Fruit fly (Drosophila melanogaster): Measurements from ENCODE around the gene Tsp26A.

The Tsp26A gene

DNA sequence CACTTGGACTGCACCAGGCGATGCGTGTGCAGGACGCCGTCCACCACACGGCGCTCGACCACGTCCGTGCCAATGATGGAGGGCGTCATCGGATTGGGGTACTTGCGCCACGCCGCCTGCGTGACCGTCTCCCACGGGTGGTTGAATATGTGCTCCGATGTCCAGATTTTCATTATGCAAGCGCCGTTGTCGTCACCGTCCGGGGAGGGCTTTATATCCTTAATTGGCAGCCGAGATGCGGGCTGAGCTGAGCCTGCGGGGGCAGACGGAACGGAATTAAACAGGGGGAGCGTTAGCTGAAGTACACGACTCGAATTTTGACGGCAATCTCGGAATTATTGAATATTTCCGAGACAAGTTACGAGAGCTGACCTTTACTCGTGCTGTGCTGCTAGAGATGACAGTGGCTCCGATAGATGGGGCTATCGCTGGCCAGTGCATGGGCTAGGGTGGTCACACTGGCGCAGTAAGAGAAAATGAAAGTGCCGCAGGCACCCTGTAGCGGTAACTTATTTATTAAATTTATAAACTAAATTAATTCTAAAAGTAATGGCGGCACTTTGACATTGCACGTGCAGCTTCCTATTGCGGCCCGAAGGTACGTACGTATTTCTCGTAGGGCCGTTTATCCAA is 47.6 kb downstream of the Tsp26A start, which contains the start of gene IPIP (continued):
- no peak for TF ChIP-seq CG11696 (GFP tag; IDR thresholded peaks at IDR 0.05)
- no peak for TF ChIP-seq salm (tag; optimal IDR thresholded peaks at IDR 0.05)
- no peak for TF ChIP-seq CG1792 (GFP tag; optimal IDR thresholded peaks at IDR 0.05)
- no peak for TF ChIP-seq CG3838 (GFP tag; optimal IDR thresholded peaks at IDR 0.05)
- no peak for TF ChIP-seq Mes4 (GFP tag; optimal IDR thresholded peaks at IDR 0.05)
- TF ChIP-seq grau (tag; optimal IDR thresholded peaks at IDR 0.05): peak; percentile 2
- TF ChIP-seq E2f2 (GFP tag; IDR thresholded peaks at IDR 0.05): peak; percentile 39; the same call in 1 of the 2 replicates
- TF ChIP-seq Bgb (GFP tag; IDR thresholded peaks at IDR 0.05; ENCODE audit: partially characterized antibody): peak; percentile 91
- TF ChIP-seq CG5953 (GFP tag; IDR thresholded peaks at IDR 0.05): no peak
- TF ChIP-seq Doc2 (GFP tag; IDR thresholded peaks at IDR 0.05): no peak
- no peak for TF ChIP-seq CG4360 (GFP tag; IDR thresholded peaks at IDR 0.05)
- TF ChIP-seq CG1603 (tag; optimal IDR thresholded peaks at IDR 0.05): peak; percentile 66
- peak; percentile 44; the same call in 2 of the 3 replicates for TF ChIP-seq so (GFP tag; IDR thresholded peaks at IDR 0.05)
- no peak for TF ChIP-seq gsb (GFP tag; IDR thresholded peaks at IDR 0.05)
- no peak for TF ChIP-seq CG17568 (GFP tag; optimal IDR thresholded peaks at IDR 0.05)
- TF ChIP-seq tin (GFP tag; optimal IDR thresholded peaks at IDR 0.05): no peak
- TF ChIP-seq Camta (GFP tag; optimal IDR thresholded peaks at IDR 0.05): no peak
- peak; percentile 82 for TF ChIP-seq CG7963 (GFP tag; IDR thresholded peaks at IDR 0.05; ENCODE audit: partially characterized antibody)
- TF ChIP-seq emc (GFP tag; optimal IDR thresholded peaks at IDR 0.05): no peak
- no peak for TF ChIP-seq esg (GFP tag; conservative IDR thresholded peaks at IDR 0.05)
- no peak for TF ChIP-seq usp (GFP tag; optimal IDR thresholded peaks at IDR 0.05)
- peak; percentile 29; the same call in 1 of the 3 replicates for TF ChIP-seq tgo (GFP tag; IDR thresholded peaks at IDR 0.05)
- peak; percentile 63 for TF ChIP-seq nerfin-2 (GFP tag; IDR thresholded peaks at IDR 0.05; ENCODE audit: partially characterized antibody)
- TF ChIP-seq CG1602 (GFP tag; optimal IDR thresholded peaks at IDR 0.05): no peak
- TF ChIP-seq CG15073 (GFP tag; optimal IDR thresholded peaks at IDR 0.05): no peak
- TF ChIP-seq btn (GFP tag; optimal IDR thresholded peaks at IDR 0.05): no peak
- TF ChIP-seq Mad (GFP tag; optimal IDR thresholded peaks at IDR 0.05): peak; percentile 6
- peak; percentile 55; the same call in 1 of the 2 replicates for TF ChIP-seq CG17328 (GFP tag; IDR thresholded peaks at IDR 0.05)
- TF ChIP-seq CG11456 (GFP tag; IDR thresholded peaks at IDR 0.05): peak; percentile 75
- TF ChIP-seq CG6175 (GFP tag; IDR thresholded peaks at IDR 0.05): 0 out of 3 replicates have a peak, but pooled peaks have one; percentile 20
- TF ChIP-seq cato (GFP tag; optimal IDR thresholded peaks at IDR 0.05; ENCODE audit: borderline replicate concordance): no peak
- TF ChIP-seq Jarid2 (GFP tag; optimal IDR thresholded peaks at IDR 0.05): no peak
- peak; percentile 6 for TF ChIP-seq CG9437 (GFP tag; optimal IDR thresholded peaks at IDR 0.05)
- peak; percentile 12 for TF ChIP-seq CG2678 (tag; optimal IDR thresholded peaks at IDR 0.05)
- TF ChIP-seq CTCF (GFP tag; optimal IDR thresholded peaks at IDR 0.05): peak; percentile 13
- peak; percentile 12 for TF ChIP-seq CG18262 (tag; optimal IDR thresholded peaks at IDR 0.05)
- TF ChIP-seq CG6791 (GFP tag; IDR thresholded peaks at IDR 0.05; ENCODE audit: partially characterized antibody): peak; percentile 87
- TF ChIP-seq YL-1 (GFP tag; optimal IDR thresholded peaks at IDR 0.05): peak; percentile 88
- TF ChIP-seq exex (tag; optimal IDR thresholded peaks at IDR 0.05): no peak
- TF ChIP-seq CG7372 (GFP tag; IDR thresholded peaks at IDR 0.05): peak; percentile 42; the same call in 1 of the 2 replicates
- peak; percentile 52 for TF ChIP-seq mam (GFP tag; optimal IDR thresholded peaks at IDR 0.05)
- TF ChIP-seq Vsx1 (GFP tag; optimal IDR thresholded peaks at IDR 0.05): no peak
- TF ChIP-seq nmo (GFP tag; optimal IDR thresholded peaks at IDR 0.05): peak; percentile 37
- no peak for TF ChIP-seq Chrac-16 (GFP tag; optimal IDR thresholded peaks at IDR 0.05)
- no peak for TF ChIP-seq Stat92E (GFP tag; optimal IDR thresholded peaks at IDR 0.05)
- TF ChIP-seq CG3281 (GFP tag; optimal IDR thresholded peaks at IDR 0.05): peak; percentile 7
- TF ChIP-seq CG10274 (GFP tag; optimal IDR thresholded peaks at IDR 0.05): no peak
- TF ChIP-seq Ravus (GFP tag; IDR thresholded peaks at IDR 0.05): no peak
- TF ChIP-seq Mrtf (GFP tag; IDR thresholded peaks at IDR 0.05): peak; percentile 22; the same call in 1 of the 3 replicates
- no peak for TF ChIP-seq psq (GFP tag; optimal IDR thresholded peaks at IDR 0.05)
- TF ChIP-seq ato (GFP tag; IDR thresholded peaks at IDR 0.05; ENCODE audit: partially characterized antibody): peak; percentile 85
